Worm (Caenorhabditis elegans): ENCODE results near the gene prp-9.

ce11 chrII:8504074-8504724, 21.0 kb downstream of the prp-9 start:
- TF ChIP-seq dao-5 (tag; optimal IDR thresholded peaks at IDR 0.05) = no peak
- no peak for TF ChIP-seq him-1 (tag; optimal IDR thresholded peaks at IDR 0.05)
- no peak for TF ChIP-seq W03F9.2 (tag; optimal IDR thresholded peaks at IDR 0.05)
